Fruit fly (Drosophila melanogaster) whole organism, prepupa: Measurements from ENCODE around the gene CG1105.

Experiments used
- CG8632 ChIP-seq: fragments of 200-800 bp; sonication (Bioruptor generic); optimal IDR thresholded peaks from 3 replicates; lab custom pipeline; 2016; ENCODE audit warnings: missing biosample characterization, missing genetic modification characterization
- Gug ChIP-seq: fragments of 200-800 bp; sonication (Bioruptor generic); IDR thresholded peaks from 2 replicates; pipeline ENCODE4 v1.3.6; 2022; ENCODE audit warnings: missing biosample characterization, missing genetic modification characterization
- Sox102F ChIP-seq: fragments of 200-800 bp; sonication (Bioruptor generic); optimal IDR thresholded peaks from 2 replicates; lab custom pipeline; 2016; ENCODE audit warnings: missing biosample characterization, mild to moderate bottlenecking, missing genetic modification characterization
- acj6 ChIP-seq: fragments of 200-800 bp; sonication (Bioruptor generic); optimal IDR thresholded peaks from 3 replicates; lab custom pipeline; 2016; ENCODE audit warnings: missing biosample characterization, missing genetic modification characterization
- fkh ChIP-seq: fragments of 200-800 bp; sonication (Bioruptor generic); optimal IDR thresholded peaks from 3 replicates; lab custom pipeline; 2017; ENCODE audit warnings: missing biosample characterization, mild to moderate bottlenecking, missing genetic modification characterization, moderate library complexity
- ss ChIP-seq, 2 experiments: fragments of 200-800 bp; sonication (Bioruptor generic); optimal IDR thresholded peaks; 2 replicates in 1 of 2; 3 replicates in 1 of 2; lab custom pipeline; 2017 to 2018; ENCODE audit warnings: mild to moderate bottlenecking in 2 of 2, missing biosample characterization in 2 of 2, missing genetic modification characterization in 2 of 2, moderate library complexity in 1 of 2

- TF ChIP-seq Sox102F (GFP tag; lab: Kevin White, UChicago) (no peak), acj6 (GFP tag; lab: Kevin White, UChicago) (no peak), ss (GFP tag; optimal IDR thresholded peaks at IDR 0.05; lab: Kevin White, UChicago) (no peak), Gug (GFP tag; lab: Robert Waterston, UW) (no peak), fkh (GFP tag; lab: Kevin White, UChicago) (no peak), CG8632 (GFP tag; lab: Kevin White, UChicago) (no peak)
These were observed 6.5 kb downstream of the CG1105 start, which contains the start of gene djl for dm6 chr3R:7060467-7060866.
